Fruit fly (Drosophila melanogaster) whole organism, pupa: ENCODE measurements around the gene CG34117.
A peak's percentile ranks its signal among the peaks of the same experiment; 100 is the strongest.

Source experiments
- CG10348 ChIP-seq: fragments of 200-800 bp; sonication (Bioruptor generic); IDR thresholded peaks from 2 replicates; pipeline ENCODE4 v1.3.6; 2022; ENCODE audit warnings: missing biosample characterization, missing genetic modification characterization
- CG12605 ChIP-seq: fragments of 200-800 bp; sonication (Bioruptor generic); IDR thresholded peaks from 2 replicates; pipeline ENCODE4 v1.3.6; 2022; ENCODE audit warnings: missing biosample characterization, missing genetic modification characterization
- CG13204 ChIP-seq: fragments of 200-800 bp; sonication (Bioruptor generic); optimal IDR thresholded peaks from 2 replicates; lab custom pipeline; 2018; ENCODE audit warnings: missing biosample characterization, mild to moderate bottlenecking, missing genetic modification characterization, moderate library complexity
- CG14655 ChIP-seq: fragments of 200-800 bp; sonication (Bioruptor generic); optimal IDR thresholded peaks from 3 replicates; lab custom pipeline; 2017; ENCODE audit warnings: mild to moderate bottlenecking, missing biosample characterization, missing genetic modification reagents, missing genetic modification characterization
- CG15710 ChIP-seq: fragments of 200-800 bp; sonication (Bioruptor generic); optimal IDR thresholded peaks from 2 replicates; lab custom pipeline; 2018; ENCODE audit warnings: missing biosample characterization, mild to moderate bottlenecking, missing genetic modification characterization, moderate library complexity
- CG17806 ChIP-seq: fragments of 200-800 bp; sonication (Bioruptor generic); optimal IDR thresholded peaks from 2 replicates; lab custom pipeline; 2018; ENCODE audit warnings: missing biosample characterization, mild to moderate bottlenecking, missing genetic modification characterization, moderate library complexity
- CG32121 ChIP-seq: fragments of 200-800 bp; sonication (Bioruptor generic); IDR thresholded peaks from 2 replicates; pipeline ENCODE4 v1.3.6; 2022; ENCODE audit warnings: missing biosample characterization, missing genetic modification characterization
- CG34367 ChIP-seq: fragments of 200-800 bp; sonication (Bioruptor generic); optimal IDR thresholded peaks from 2 replicates; lab custom pipeline; 2018; ENCODE audit warnings: missing biosample characterization, mild to moderate bottlenecking, missing genetic modification characterization
- CG4496 ChIP-seq: fragments of 200-800 bp; sonication (Bioruptor generic); IDR thresholded peaks from 3 replicates; pipeline ENCODE4 v1.3.6; 2022; ENCODE audit warnings: missing biosample characterization, missing genetic modification characterization
- CG8159 ChIP-seq: fragments of 200-800 bp; sonication (Bioruptor generic); optimal IDR thresholded peaks from 3 replicates; lab custom pipeline; 2018; ENCODE audit warnings: missing biosample characterization, mild to moderate bottlenecking, missing genetic modification characterization, moderate library complexity
- CG8301 ChIP-seq: fragments of 200-800 bp; sonication (Bioruptor generic); optimal IDR thresholded peaks from 2 replicates; lab custom pipeline; 2018; ENCODE audit warnings: missing biosample characterization, mild to moderate bottlenecking, missing genetic modification characterization
- CG9948 ChIP-seq: fragments of 200-800 bp; sonication (Bioruptor generic); optimal IDR thresholded peaks from 2 replicates; lab custom pipeline; 2018; ENCODE audit warnings: missing biosample characterization, mild to moderate bottlenecking, missing genetic modification characterization, moderate library complexity
- D1 ChIP-seq: fragments of 200-800 bp; sonication (Bioruptor generic); optimal IDR thresholded peaks from 2 replicates; lab custom pipeline; 2018; ENCODE audit warnings: missing biosample characterization, mild to moderate bottlenecking, missing genetic modification characterization, moderate library complexity
- EcR ChIP-seq: fragments of 200-800 bp; sonication (Bioruptor generic); optimal IDR thresholded peaks from 3 replicates; lab custom pipeline; 2019; ENCODE audit warnings: missing biosample characterization, missing genetic modification characterization, mild to moderate bottlenecking, moderate library complexity, missing genetic modification reagents
- Ets98B ChIP-seq: fragments of 200-800 bp; sonication (Bioruptor generic); IDR thresholded peaks from 2 replicates; pipeline ENCODE4 v1.3.6; 2022; ENCODE audit warnings: missing biosample characterization, missing genetic modification characterization
- Pif1A ChIP-seq: fragments of 200-800 bp; sonication (Bioruptor generic); optimal IDR thresholded peaks from 3 replicates; lab custom pipeline; 2016; ENCODE audit warnings: missing biosample characterization, missing genetic modification characterization
- Pif1B ChIP-seq: fragments of 200-800 bp; sonication (Bioruptor generic); optimal IDR thresholded peaks from 3 replicates; lab custom pipeline; 2016; ENCODE audit warnings: missing biosample characterization, missing genetic modification characterization
- Snoo ChIP-seq: fragments of 200-800 bp; sonication (Bioruptor generic); optimal IDR thresholded peaks from 3 replicates; lab custom pipeline; 2017; ENCODE audit warnings: missing biosample characterization, mild to moderate bottlenecking, missing genetic modification characterization, inconsistent platforms
- fd96Ca ChIP-seq: fragments of 200-800 bp; sonication (Bioruptor generic); IDR thresholded peaks from 3 replicates; pipeline ENCODE4 v1.3.6; 2022; ENCODE audit warnings: missing biosample characterization, missing genetic modification characterization
- gl ChIP-seq: fragments of 200-800 bp; sonication (Bioruptor generic); optimal IDR thresholded peaks from 2 replicates; lab custom pipeline; 2018; ENCODE audit warnings: missing biosample characterization, mild to moderate bottlenecking, missing genetic modification characterization
- rn ChIP-seq: fragments of 200-800 bp; sonication (Bioruptor generic); IDR thresholded peaks from 2 replicates; pipeline ENCODE4 v1.3.6; 2022; ENCODE audit warnings: missing biosample characterization, missing genetic modification characterization

CG34117 gene

DNA sequence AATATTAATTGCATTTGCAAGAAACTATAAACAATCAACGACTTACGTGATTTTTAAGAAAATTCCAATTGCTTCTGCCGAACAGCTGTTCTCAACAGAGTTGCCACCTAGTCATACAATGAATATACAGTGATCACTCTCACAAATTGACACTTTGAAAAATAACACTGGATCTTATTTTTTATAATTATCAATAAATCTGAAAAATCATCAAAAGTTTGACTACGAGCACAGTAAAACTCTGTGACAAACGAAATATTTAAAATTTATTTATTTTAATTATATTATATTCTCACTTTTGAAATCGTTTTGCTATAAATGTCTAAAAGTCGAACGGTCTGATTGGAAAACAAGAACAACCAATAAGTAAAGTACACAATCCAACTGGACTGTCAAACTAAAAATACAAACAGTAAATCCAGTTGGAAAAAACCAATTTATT is at the start of gene CG34117:
CG34117 (minus strand) TSS at position 103 of the 442 bp plus-strand sequence.
- TF ChIP-seq CG4496 (peak; percentile 80), Pif1B (GFP tag; lab: Kevin White, UChicago) (peak; percentile 24), CG12605 (GFP tag; lab: Robert Waterston, UW) (peak; percentile 55), fd96Ca (GFP tag; lab: Robert Waterston, UW) (no peak), gl (tag; lab: Kevin White, UChicago) (peak; percentile 10), CG8301 (tag; lab: Kevin White, UChicago) (peak; percentile 51), rn (no peak), Ets98B (GFP tag; lab: Robert Waterston, UW) (peak; percentile 79), CG13204 (GFP tag; lab: Kevin White, UChicago) (no peak), Pif1A (GFP tag; lab: Kevin White, UChicago) (peak; percentile 69), D1 (tag; lab: Kevin White, UChicago) (no peak), CG8159 (peak; percentile 71), CG15710 (peak; percentile 63), CG9948 (tag; lab: Kevin White, UChicago) (peak; percentile 58), CG17806 (peak; percentile 71), CG34367 (tag; lab: Kevin White, UChicago) (peak; percentile 54), CG10348 (no peak), Snoo (tag; lab: Kevin White, UChicago) (peak; percentile 66), CG14655 (GFP tag; lab: Kevin White, UChicago) (peak; percentile 56), CG32121 (GFP tag; lab: Robert Waterston, UW) (peak; percentile 77), EcR (no peak)

DNA sequence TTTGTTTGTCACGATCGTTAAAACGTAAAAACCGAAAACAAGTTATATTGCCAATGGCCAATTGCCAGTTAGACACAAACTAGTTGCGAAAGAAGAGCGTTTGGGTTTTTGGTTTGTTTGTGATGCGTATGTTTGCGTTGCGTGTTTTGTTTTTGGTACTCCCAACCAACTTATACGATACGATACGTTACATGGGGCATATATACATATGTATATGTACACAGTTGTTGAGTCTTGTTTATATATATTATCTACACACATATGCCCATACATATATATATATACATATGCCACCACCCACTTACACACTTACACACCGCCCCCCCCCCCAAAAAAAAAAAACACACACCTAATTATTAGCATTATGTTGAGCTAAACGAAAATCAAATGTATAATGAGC is 48.5 kb upstream of the CG34117 start:
- TF ChIP-seq gl (tag; lab: Kevin White, UChicago) = no peak
- no peak for TF ChIP-seq CG13204 (GFP tag; lab: Kevin White, UChicago)
- no peak for TF ChIP-seq CG12605 (GFP tag; lab: Robert Waterston, UW)
- no peak for TF ChIP-seq CG14655 (GFP tag; lab: Kevin White, UChicago)
- no peak for TF ChIP-seq rn
- TF ChIP-seq CG8301 (tag; lab: Kevin White, UChicago) = no peak
- no peak for TF ChIP-seq Pif1A (GFP tag; lab: Kevin White, UChicago)
- TF ChIP-seq D1 (tag; lab: Kevin White, UChicago) = no peak
- no peak for TF ChIP-seq CG17806
- no peak for TF ChIP-seq CG4496
- TF ChIP-seq CG32121 (GFP tag; lab: Robert Waterston, UW) = no peak
- TF ChIP-seq CG8159 = no peak
- no peak for TF ChIP-seq CG9948 (tag; lab: Kevin White, UChicago)
- no peak for TF ChIP-seq CG10348
- TF ChIP-seq Pif1B (GFP tag; lab: Kevin White, UChicago) = no peak
- TF ChIP-seq Snoo (tag; lab: Kevin White, UChicago) = no peak
- TF ChIP-seq CG34367 (tag; lab: Kevin White, UChicago) = no peak
- no peak for TF ChIP-seq fd96Ca (GFP tag; lab: Robert Waterston, UW)
- TF ChIP-seq CG15710 = no peak
- no peak for TF ChIP-seq EcR

DNA sequence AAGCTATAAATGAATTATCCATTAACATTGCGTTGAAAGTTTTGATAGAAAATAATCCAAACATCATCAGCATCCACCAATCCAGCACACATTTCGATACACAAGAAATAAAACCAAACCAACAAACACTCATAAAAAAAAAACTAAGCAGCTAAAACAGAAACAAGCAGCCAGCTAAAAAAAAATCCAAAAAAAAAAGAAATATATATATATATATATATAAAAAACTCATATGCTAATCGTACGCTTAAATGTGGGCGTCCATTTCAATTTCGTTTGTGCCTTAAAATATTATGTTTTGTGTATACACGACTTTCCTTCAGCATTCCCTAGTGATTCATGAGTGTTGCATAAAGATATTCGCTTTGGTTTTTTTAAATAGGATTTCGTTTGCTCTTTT is 42.1 kb upstream of the CG34117 start:
- TF ChIP-seq CG34367 (tag; lab: Kevin White, UChicago) (no peak), CG17806 (no peak), Ets98B (GFP tag; lab: Robert Waterston, UW) (no peak), CG14655 (GFP tag; lab: Kevin White, UChicago) (no peak), CG15710 (no peak), rn (no peak), gl (tag; lab: Kevin White, UChicago) (no peak), CG32121 (GFP tag; lab: Robert Waterston, UW) (no peak), CG8159 (no peak), Snoo (tag; lab: Kevin White, UChicago) (no peak), CG4496 (no peak), EcR (no peak), CG12605 (GFP tag; lab: Robert Waterston, UW) (no peak), CG10348 (no peak), CG9948 (tag; lab: Kevin White, UChicago) (no peak), CG13204 (GFP tag; lab: Kevin White, UChicago) (no peak)

DNA sequence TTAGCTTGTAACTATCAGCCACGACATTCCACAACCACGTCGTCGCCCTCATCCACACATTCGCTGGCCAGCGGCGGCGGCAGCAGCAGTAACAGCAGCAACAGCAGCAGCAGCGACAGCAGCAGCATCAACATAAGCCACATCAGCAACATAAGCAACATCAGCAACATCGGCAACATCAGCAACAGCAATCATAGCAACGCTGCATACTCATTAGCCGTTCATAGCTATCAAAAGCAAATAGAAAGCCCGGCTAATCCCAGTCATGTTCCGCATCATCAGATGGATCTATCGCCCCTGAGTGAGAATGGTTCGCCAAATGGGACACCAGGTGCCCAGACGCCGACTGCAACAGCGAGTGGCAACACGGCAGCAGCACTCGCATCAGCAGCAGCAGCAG is 41.3 kb upstream of the CG34117 start:
- TF ChIP-seq Pif1A (GFP tag; lab: Kevin White, UChicago) = no peak
- no peak for TF ChIP-seq Snoo (tag; lab: Kevin White, UChicago)
- TF ChIP-seq CG12605 (GFP tag; lab: Robert Waterston, UW) = no peak
- no peak for TF ChIP-seq CG10348
- no peak for TF ChIP-seq Ets98B (GFP tag; lab: Robert Waterston, UW)
- TF ChIP-seq CG8301 (tag; lab: Kevin White, UChicago) = no peak
- TF ChIP-seq fd96Ca (GFP tag; lab: Robert Waterston, UW) = no peak
- no peak for TF ChIP-seq EcR
- no peak for TF ChIP-seq CG8159
- TF ChIP-seq D1 (tag; lab: Kevin White, UChicago) = no peak
- TF ChIP-seq Pif1B (GFP tag; lab: Kevin White, UChicago) = no peak
- no peak for TF ChIP-seq CG14655 (GFP tag; lab: Kevin White, UChicago)
- TF ChIP-seq CG34367 (tag; lab: Kevin White, UChicago) = no peak
- TF ChIP-seq CG4496 = no peak
- no peak for TF ChIP-seq rn
- TF ChIP-seq CG9948 (tag; lab: Kevin White, UChicago) = no peak
- TF ChIP-seq CG15710 = no peak

DNA sequence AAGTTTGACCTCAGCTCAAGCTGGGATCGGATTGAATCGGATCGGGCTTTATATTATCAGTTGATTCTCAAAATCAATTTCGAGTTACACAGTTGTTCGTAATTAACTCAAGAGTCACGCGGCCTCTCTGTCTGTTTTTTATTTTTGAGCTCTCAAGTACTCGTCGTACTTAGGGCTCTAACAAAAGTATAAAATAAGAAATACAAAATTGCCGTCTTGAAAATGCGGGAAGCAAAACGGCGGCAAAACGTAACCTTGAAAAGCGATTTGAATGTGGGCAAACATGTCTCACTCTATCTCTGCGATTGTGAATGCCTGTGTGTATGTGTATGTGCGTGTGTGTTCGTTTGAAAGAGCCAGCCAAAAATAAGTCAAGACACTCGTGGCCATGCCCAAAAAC is 37.8 kb upstream of the CG34117 start:
- TF ChIP-seq CG12605 (GFP tag; lab: Robert Waterston, UW) = no peak
- TF ChIP-seq CG15710 = no peak
- TF ChIP-seq CG14655 (GFP tag; lab: Kevin White, UChicago) = no peak
- TF ChIP-seq CG10348 = no peak
- TF ChIP-seq CG4496 = no peak
- TF ChIP-seq Pif1B (GFP tag; lab: Kevin White, UChicago) = no peak
- TF ChIP-seq D1 (tag; lab: Kevin White, UChicago) = no peak
- TF ChIP-seq CG17806 = no peak
- TF ChIP-seq EcR = no peak
- TF ChIP-seq gl (tag; lab: Kevin White, UChicago) = no peak
- no peak for TF ChIP-seq CG34367 (tag; lab: Kevin White, UChicago)
- TF ChIP-seq CG8159 = no peak
